Fruit fly (Drosophila melanogaster): ENCODE data around the gene Hs3st-B.
A peak's percentile ranks its signal among the peaks of the same experiment; 100 is the strongest.

The Hs3st-B gene

DNA sequence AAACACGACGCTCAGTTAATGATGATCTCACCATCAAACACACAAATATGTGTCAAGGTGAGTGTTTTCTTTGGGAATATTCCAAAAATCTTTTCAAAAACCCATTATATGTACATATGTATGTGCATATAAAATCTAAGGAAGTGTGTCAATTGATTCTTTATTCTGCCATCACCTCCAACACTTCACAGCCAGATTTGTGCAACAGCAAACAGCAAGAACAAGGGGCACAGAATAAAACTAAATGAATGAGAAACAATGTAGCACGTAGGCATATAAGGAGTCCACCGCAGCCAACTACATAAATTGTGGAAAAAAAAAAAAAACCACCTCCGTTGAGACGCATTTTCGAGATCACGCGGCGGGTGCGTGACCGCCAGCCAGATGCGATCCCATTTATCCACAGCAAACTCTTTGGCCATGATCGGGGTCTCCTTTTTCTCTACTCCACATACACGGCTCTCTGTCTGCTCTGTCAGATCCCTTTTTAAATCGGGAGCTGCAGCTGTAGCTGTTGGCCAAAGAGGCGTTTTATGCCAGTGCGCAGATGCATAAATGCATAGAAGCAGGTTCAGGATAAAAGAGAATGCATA is 47.5 kb downstream of the Hs3st-B start:
- TF ChIP-seq EcR (GFP tag; optimal IDR thresholded peaks at IDR 0.05) (peak; percentile 64), CG10348 (GFP tag; IDR thresholded peaks at IDR 0.05) (no peak)

DNA sequence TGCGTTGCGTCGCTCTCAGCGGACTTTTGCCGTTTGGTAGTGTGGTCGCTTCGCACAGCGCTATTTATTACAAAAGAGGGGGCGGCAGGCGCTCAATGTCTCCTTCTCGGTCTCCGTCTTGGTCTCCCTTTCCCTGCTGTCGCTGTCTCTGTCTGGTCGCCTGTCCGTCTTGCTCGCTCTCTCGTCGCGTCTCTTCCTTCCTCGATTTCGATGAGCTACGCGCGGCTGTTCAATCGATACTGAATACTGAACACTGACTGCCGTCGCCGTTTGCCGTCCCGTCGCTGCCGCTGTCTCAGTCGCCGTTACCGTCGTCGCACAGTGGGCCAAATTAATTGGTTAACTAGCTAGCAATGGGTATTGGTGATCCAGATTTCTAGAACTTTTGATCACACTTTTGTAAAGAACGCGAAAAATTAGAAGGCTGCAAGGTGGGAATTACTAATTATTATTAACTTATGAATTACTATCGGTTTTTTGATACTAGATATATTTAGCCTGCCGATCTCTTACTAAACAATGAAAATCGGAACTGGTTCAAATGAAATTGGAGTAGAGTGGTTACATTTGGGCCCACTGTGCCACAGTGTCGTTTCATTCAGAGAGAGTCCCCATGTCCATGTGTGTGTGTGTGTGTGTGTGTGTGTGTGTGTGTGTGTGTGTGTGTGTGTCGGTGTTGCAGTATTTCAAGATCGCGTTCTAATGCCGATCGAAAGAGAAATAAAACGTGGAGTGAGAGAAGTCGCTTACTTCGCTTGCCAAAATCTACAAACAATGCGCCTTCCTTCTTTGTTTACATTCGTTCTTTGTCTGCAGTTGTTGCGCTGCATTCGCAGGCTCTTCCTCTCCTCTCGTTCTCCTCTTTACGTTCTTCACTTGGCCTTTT is 49.7 kb downstream of the Hs3st-B start, which contains the start of gene CG8034:
CG8034 (minus strand) TSS at position 264 of the 886 bp plus-strand sequence.
- TF ChIP-seq rn (GFP tag; IDR thresholded peaks at IDR 0.05), result peak; percentile 85
- peak; percentile 91 for TF ChIP-seq CG12605 (GFP tag; IDR thresholded peaks at IDR 0.05)
- peak; percentile 98 for TF ChIP-seq Snoo (tag; optimal IDR thresholded peaks at IDR 0.05)
- peak; percentile 99 for TF ChIP-seq CG9948 (tag; optimal IDR thresholded peaks at IDR 0.05)
- TF ChIP-seq CG14655 (GFP tag; optimal IDR thresholded peaks at IDR 0.05), result peak; percentile 99
- TF ChIP-seq gl (tag; optimal IDR thresholded peaks at IDR 0.05), result peak; percentile 95
- TF ChIP-seq EcR (GFP tag; optimal IDR thresholded peaks at IDR 0.05), result peak; percentile 38
- peak; percentile 96 for TF ChIP-seq CG17806 (tag; optimal IDR thresholded peaks at IDR 0.05)
- peak; percentile 97 for TF ChIP-seq D1 (tag; optimal IDR thresholded peaks at IDR 0.05)
- TF ChIP-seq fd96Ca (GFP tag; IDR thresholded peaks at IDR 0.05), result peak; percentile 97
- TF ChIP-seq CG4496 (GFP tag; IDR thresholded peaks at IDR 0.05), result peak; percentile 97
- peak; percentile 98 for TF ChIP-seq CG13204 (GFP tag; optimal IDR thresholded peaks at IDR 0.05)
- peak; percentile 98 for TF ChIP-seq Pif1B (GFP tag; optimal IDR thresholded peaks at IDR 0.05)
- peak; percentile 96 for TF ChIP-seq CG34367 (tag; optimal IDR thresholded peaks at IDR 0.05)
- peak; percentile 98 for TF ChIP-seq CG15710 (tag; optimal IDR thresholded peaks at IDR 0.05)
- peak; percentile 92 for TF ChIP-seq Ets98B (GFP tag; IDR thresholded peaks at IDR 0.05)
- peak; percentile 98 for TF ChIP-seq CG8301 (tag; optimal IDR thresholded peaks at IDR 0.05)
- peak; percentile 95 for TF ChIP-seq CG32121 (GFP tag; IDR thresholded peaks at IDR 0.05)
- TF ChIP-seq CG8159 (tag; optimal IDR thresholded peaks at IDR 0.05), result peak; percentile 99
- peak; percentile 98 for TF ChIP-seq Pif1A (GFP tag; optimal IDR thresholded peaks at IDR 0.05)
- TF ChIP-seq CG10348 (GFP tag; IDR thresholded peaks at IDR 0.05), result peak; percentile 91

DNA sequence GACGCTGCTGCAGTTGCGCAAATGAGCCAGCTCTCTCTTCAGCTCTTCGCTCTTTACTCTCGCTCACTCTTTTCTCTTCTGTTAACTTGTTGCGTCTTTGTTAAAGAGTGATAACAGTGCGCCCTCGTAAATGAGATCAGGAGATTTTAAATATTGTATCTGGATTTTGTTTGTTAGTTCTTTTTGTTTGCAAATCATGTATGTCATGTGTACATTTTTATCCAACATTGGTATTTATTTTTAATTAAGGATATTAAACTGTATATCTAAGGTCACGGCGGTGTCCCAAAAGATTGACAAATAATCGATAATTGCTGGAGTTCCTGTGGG is 50.3 kb downstream of the Hs3st-B start:
- TF ChIP-seq CG34367 (tag; optimal IDR thresholded peaks at IDR 0.05) (peak; percentile 28), Pif1B (GFP tag; optimal IDR thresholded peaks at IDR 0.05) (peak; percentile 53), CG17806 (tag; optimal IDR thresholded peaks at IDR 0.05) (peak; percentile 53), Pif1A (GFP tag; optimal IDR thresholded peaks at IDR 0.05) (peak; percentile 37), CG8159 (tag; optimal IDR thresholded peaks at IDR 0.05) (peak; percentile 60), CG13204 (GFP tag; optimal IDR thresholded peaks at IDR 0.05) (no peak), CG9948 (tag; optimal IDR thresholded peaks at IDR 0.05) (peak; percentile 42), CG14655 (GFP tag; optimal IDR thresholded peaks at IDR 0.05) (peak; percentile 39), D1 (tag; optimal IDR thresholded peaks at IDR 0.05) (peak; percentile 23), EcR (GFP tag; optimal IDR thresholded peaks at IDR 0.05) (peak; percentile 84), fd96Ca (GFP tag; IDR thresholded peaks at IDR 0.05) (no peak), CG15710 (tag; optimal IDR thresholded peaks at IDR 0.05) (peak; percentile 50), Ets98B (GFP tag; IDR thresholded peaks at IDR 0.05) (peak; percentile 52; the same call in 1 of the 2 replicates), CG12605 (GFP tag; IDR thresholded peaks at IDR 0.05) (peak; percentile 43; the same call in 1 of the 2 replicates), CG32121 (GFP tag; IDR thresholded peaks at IDR 0.05) (peak; percentile 48; the same call in 1 of the 2 replicates), CG8301 (tag; optimal IDR thresholded peaks at IDR 0.05) (peak; percentile 60), CG4496 (GFP tag; IDR thresholded peaks at IDR 0.05) (peak; percentile 86), CG10348 (GFP tag; IDR thresholded peaks at IDR 0.05) (no peak), Snoo (tag; optimal IDR thresholded peaks at IDR 0.05) (no peak), rn (GFP tag; IDR thresholded peaks at IDR 0.05) (no peak), gl (tag; optimal IDR thresholded peaks at IDR 0.05) (no peak)

DNA sequence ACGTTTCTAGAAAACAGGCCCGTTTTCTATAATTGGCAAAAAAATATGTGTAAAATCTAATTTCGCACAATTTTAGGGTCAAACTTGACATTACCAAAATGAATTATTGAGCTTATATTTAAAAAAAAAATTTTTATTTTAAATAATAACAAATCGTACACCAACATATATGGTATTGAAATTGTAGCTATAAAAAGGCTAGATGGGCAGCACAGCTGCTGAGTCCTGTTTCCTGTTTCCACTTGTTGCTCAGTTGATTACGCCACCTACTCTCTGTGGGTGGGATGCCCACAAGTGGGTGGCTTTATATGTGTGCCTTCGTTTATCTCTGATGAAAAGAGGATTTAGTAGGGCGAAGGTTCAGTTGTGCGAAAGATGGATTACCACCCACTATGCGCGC is 50.9 kb downstream of the Hs3st-B start:
- no peak for TF ChIP-seq D1 (tag; optimal IDR thresholded peaks at IDR 0.05)
- TF ChIP-seq Ets98B (GFP tag; IDR thresholded peaks at IDR 0.05), result no peak
- TF ChIP-seq Pif1A (GFP tag; optimal IDR thresholded peaks at IDR 0.05), result no peak
- TF ChIP-seq EcR (GFP tag; optimal IDR thresholded peaks at IDR 0.05), result no peak

Measured in whole organism, pupa.